Worm (Caenorhabditis elegans) whole organism, L1 larva: ENCODE measurements around the gene bmy-1.

ENCODE experiments used
- fkh-10 ChIP-seq: sonication (generic microtip); optimal IDR thresholded peaks from 2 replicates; lab custom pipeline; 2017; ENCODE audit warnings: missing biosample characterization, missing genetic modification reagents, missing genetic modification characterization
- nhr-77 ChIP-seq: fragments of 150-350 bp; optimal IDR thresholded peaks from 2 replicates; lab custom pipeline; 2014; ENCODE audit warnings: missing biosample characterization, missing genetic modification characterization
- skn-1 ChIP-seq: fragments of 150-350 bp; optimal IDR thresholded peaks from 2 replicates; lab custom pipeline; 2014; ENCODE audit warnings: missing biosample characterization, missing genetic modification characterization
- ztf-11 ChIP-seq, 2 experiments: sonication (generic microtip); optimal IDR thresholded peaks; 2 replicates each; lab custom pipeline; 2016 to 2017; ENCODE audit warnings: missing genetic modification characterization in 2 of 2, missing biosample characterization in 1 of 2, missing compliant biosample characterization in 1 of 2

DNA sequence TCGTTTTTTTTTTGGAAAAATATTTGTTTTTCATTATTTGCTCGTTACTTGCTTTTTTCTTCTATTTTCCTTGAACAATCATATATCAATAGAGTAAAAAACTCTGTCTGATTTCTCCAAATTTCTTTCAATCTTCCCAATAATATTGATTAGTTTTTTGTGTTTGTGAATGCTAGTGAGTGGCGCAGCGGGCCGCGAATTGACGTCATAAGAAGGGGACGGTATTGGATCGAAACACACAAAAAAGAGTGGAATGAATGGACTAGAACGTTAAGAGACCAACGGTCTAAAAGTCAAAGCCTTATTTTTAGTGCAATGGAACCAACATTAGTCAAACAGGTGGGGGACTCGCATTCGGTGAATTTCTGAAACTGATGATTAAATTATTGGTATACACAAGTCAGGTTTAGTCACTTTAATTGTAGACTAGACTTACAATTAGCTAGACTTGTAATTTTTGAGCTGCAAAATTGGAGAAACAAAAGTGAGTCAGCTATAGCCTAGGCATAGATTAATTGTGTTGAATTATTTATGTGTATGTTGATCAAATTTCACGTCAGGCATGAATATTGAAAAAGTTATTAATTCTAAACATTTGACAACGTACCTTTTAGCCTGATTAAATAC lies 26.7 kb upstream of the bmy-1 start:
- TF ChIP-seq nhr-77 (tag; lab: Kevin White, UChicago) (peak; percentile 10), fkh-10 (GFP tag; lab: Kevin White, UChicago) (no peak), ztf-11 (tag; optimal IDR thresholded peaks at IDR 0.05; lab: Kevin White, UChicago) (no peak), skn-1 (no peak)
